Fruit fly (Drosophila melanogaster) whole organism, embryonic: ENCODE results near the gene Cyp4ac3.
A peak's percentile ranks its signal among the peaks of the same experiment; 100 is the strongest.

Experiments used
- Adf1 ChIP-seq: fragments of 200-800 bp; sonication (Bioruptor generic); IDR thresholded peaks from 2 replicates; pipeline ENCODE4 v1.3.6; 2022; ENCODE audit warnings: missing biosample characterization, missing genetic modification characterization
- Antp ChIP-seq: fragments of 200-800 bp; sonication (Bioruptor generic); optimal IDR thresholded peaks from 3 replicates; lab custom pipeline; 2016; ENCODE audit warnings: missing biosample characterization, missing genetic modification characterization
- CG10543 ChIP-seq: fragments of 200-800 bp; sonication (Bioruptor generic); optimal IDR thresholded peaks from 3 replicates; lab custom pipeline; 2017; ENCODE audit warnings: missing biosample characterization, mild to moderate bottlenecking, missing genetic modification characterization, moderate library complexity
- CG13894 ChIP-seq: fragments of 200-800 bp; sonication (Bioruptor generic); optimal IDR thresholded peaks from 3 replicates; lab custom pipeline; 2018; ENCODE audit warnings: missing biosample characterization, mild to moderate bottlenecking, missing genetic modification characterization, moderate library complexity
- CG14965 ChIP-seq: fragments of 200-800 bp; sonication (Bioruptor generic); optimal IDR thresholded peaks from 2 replicates; lab custom pipeline; 2016; ENCODE audit warnings: missing biosample characterization, missing genetic modification characterization, borderline replicate concordance
- CG1602 ChIP-seq: fragments of 200-800 bp; sonication (Bioruptor generic); optimal IDR thresholded peaks from 3 replicates; lab custom pipeline; 2016; ENCODE audit warnings: missing biosample characterization, missing genetic modification characterization
- CG16779 ChIP-seq: fragments of 200-800 bp; sonication (Bioruptor generic); IDR thresholded peaks from 2 replicates; pipeline ENCODE4 v1.3.6; 2022; ENCODE audit warnings: missing biosample characterization, missing genetic modification characterization
- CG17802 ChIP-seq: fragments of 200-800 bp; sonication (Bioruptor generic); optimal IDR thresholded peaks from 2 replicates; lab custom pipeline; 2018; ENCODE audit warnings: missing biosample characterization, mild to moderate bottlenecking, missing genetic modification characterization, moderate library complexity
- CG1792 ChIP-seq: fragments of 200-800 bp; sonication (Bioruptor generic); optimal IDR thresholded peaks from 2 replicates; lab custom pipeline; 2016; ENCODE audit warnings: missing biosample characterization, missing genetic modification characterization
- CG30431 ChIP-seq: fragments of 200-800 bp; sonication (Bioruptor generic); optimal IDR thresholded peaks from 2 replicates; lab custom pipeline; 2017; ENCODE audit warnings: missing biosample characterization, missing genetic modification characterization
- CG31441 ChIP-seq: fragments of 200-800 bp; sonication (Bioruptor generic); IDR thresholded peaks from 2 replicates; pipeline ENCODE4 v1.3.6; 2022; ENCODE audit warnings: missing biosample characterization, missing genetic modification characterization
- CG32532 ChIP-seq: fragments of 200-800 bp; sonication (Bioruptor generic); IDR thresholded peaks from 2 replicates; pipeline ENCODE4 v1.3.6; 2022; ENCODE audit warnings: missing biosample characterization, missing genetic modification characterization
- CG4424 ChIP-seq: fragments of 200-800 bp; sonication (Bioruptor generic); optimal IDR thresholded peaks from 3 replicates; lab custom pipeline; 2016; ENCODE audit warnings: missing biosample characterization, missing genetic modification characterization
- CG6654 ChIP-seq: fragments of 200-800 bp; sonication (Bioruptor generic); optimal IDR thresholded peaks from 2 replicates; lab custom pipeline; 2017; ENCODE audit warnings: missing biosample characterization, mild to moderate bottlenecking, missing genetic modification characterization
- CG7556 ChIP-seq: fragments of 200-800 bp; sonication (Bioruptor generic); optimal IDR thresholded peaks from 2 replicates; lab custom pipeline; 2017; ENCODE audit warnings: missing biosample characterization, mild to moderate bottlenecking, missing genetic modification characterization
- CG7928 ChIP-seq: fragments of 200-800 bp; sonication (Bioruptor generic); optimal IDR thresholded peaks from 2 replicates; lab custom pipeline; 2017; ENCODE audit warnings: missing biosample characterization, mild to moderate bottlenecking, missing genetic modification characterization
- CG9797 ChIP-seq: fragments of 200-800 bp; sonication (Bioruptor generic); optimal IDR thresholded peaks from 3 replicates; lab custom pipeline; 2018; ENCODE audit warnings: missing biosample characterization, mild to moderate bottlenecking, missing genetic modification characterization
- CG9932 ChIP-seq: fragments of 200-800 bp; sonication (Bioruptor generic); IDR thresholded peaks from 2 replicates; pipeline ENCODE4 v1.3.6; 2022; ENCODE audit warnings: missing biosample characterization, missing genetic modification characterization
- CHES-1-like ChIP-seq: fragments of 200-800 bp; sonication (Bioruptor generic); optimal IDR thresholded peaks from 2 replicates; lab custom pipeline; 2016; ENCODE audit warnings: missing biosample characterization, missing genetic modification characterization
- CTCF ChIP-seq: fragments of 200-800 bp; sonication (Bioruptor generic); optimal IDR thresholded peaks from 2 replicates; lab custom pipeline; 2017; ENCODE audit warnings: missing biosample characterization, mild to moderate bottlenecking, missing genetic modification characterization, moderate library complexity
- D19B ChIP-seq: fragments of 200-800 bp; sonication (Bioruptor generic); optimal IDR thresholded peaks from 2 replicates; lab custom pipeline; 2017; ENCODE audit warnings: missing biosample characterization, mild to moderate bottlenecking, missing genetic modification characterization
- Dad ChIP-seq: fragments of 200-800 bp; sonication (Bioruptor generic); optimal IDR thresholded peaks from 3 replicates; lab custom pipeline; 2016; ENCODE audit warnings: missing biosample characterization, missing genetic modification characterization
- Dip2 ChIP-seq: fragments of 200-800 bp; sonication (Bioruptor generic); IDR thresholded peaks from 2 replicates; pipeline ENCODE4 v1.3.6; 2022; ENCODE audit warnings: missing biosample characterization, missing genetic modification characterization
- Doc3 ChIP-seq: fragments of 200-800 bp; sonication (Bioruptor generic); IDR thresholded peaks from 3 replicates; pipeline ENCODE4 v1.3.6; 2022; ENCODE audit warnings: missing biosample characterization, missing genetic modification characterization; ENCODE audit not compliant: partially characterized antibody
- Fer2 ChIP-seq: fragments of 200-800 bp; sonication (Bioruptor generic); optimal IDR thresholded peaks from 2 replicates; lab custom pipeline; 2018; ENCODE audit warnings: missing biosample characterization, mild to moderate bottlenecking, missing genetic modification characterization, moderate library complexity
- Mrtf ChIP-seq: fragments of 200-800 bp; sonication (Bioruptor generic); IDR thresholded peaks from 3 replicates; pipeline ENCODE4 v1.3.6; 2022; ENCODE audit warnings: missing biosample characterization, missing genetic modification characterization
- Sin3A ChIP-seq: fragments of >200 bp; optimal IDR thresholded peaks from 2 replicates; lab custom pipeline; 2018
- Trl ChIP-seq, 3 experiments: fragments of >200 bp in 2 of 3; fragments of 200-800 bp in 1 of 3; sonication (Bioruptor generic) in 1 of 3; optimal IDR thresholded peaks; 2 replicates in 1 of 3; 3 replicates in 2 of 3; lab custom pipeline; 2016 to 2017; ENCODE audit warnings: missing biosample characterization in 1 of 3, missing genetic modification characterization in 1 of 3
- Xbp1 ChIP-seq: fragments of 200-800 bp; sonication (Bioruptor generic); optimal IDR thresholded peaks from 3 replicates; lab custom pipeline; 2016; ENCODE audit warnings: missing biosample characterization, mild to moderate bottlenecking, missing genetic modification characterization
- Xrp1 ChIP-seq: fragments of 200-800 bp; sonication (Bioruptor generic); IDR thresholded peaks from 2 replicates; pipeline ENCODE4 v1.3.6; 2022; ENCODE audit warnings: missing biosample characterization, missing genetic modification characterization
- ato ChIP-seq: fragments of 200-800 bp; sonication (Bioruptor generic); IDR thresholded peaks from 2 replicates; pipeline ENCODE4 v1.3.6; 2022; ENCODE audit warnings: missing biosample characterization, missing genetic modification characterization; ENCODE audit not compliant: partially characterized antibody
- chm ChIP-seq: fragments of 200-800 bp; sonication (Bioruptor generic); IDR thresholded peaks from 2 replicates; pipeline ENCODE4 v1.3.6; 2022; ENCODE audit warnings: missing biosample characterization, missing genetic modification characterization
- ci ChIP-seq: fragments of 200-800 bp; sonication (Bioruptor generic); IDR thresholded peaks from 3 replicates; pipeline ENCODE4 v1.3.6; 2022; ENCODE audit warnings: missing biosample characterization, missing genetic modification characterization
- corto ChIP-seq: fragments of 200-800 bp; sonication (Bioruptor generic); optimal IDR thresholded peaks from 2 replicates; lab custom pipeline; 2016; ENCODE audit warnings: missing biosample characterization, mild to moderate bottlenecking, missing genetic modification characterization, moderate library complexity
- croc ChIP-seq: fragments of 200-800 bp; sonication (Bioruptor generic); conservative IDR thresholded peaks from 3 replicates; pipeline ENCODE4 v1.3.6; 2022; ENCODE audit warnings: missing biosample characterization, missing genetic modification characterization
- danr ChIP-seq: fragments of 200-800 bp; sonication (Bioruptor generic); IDR thresholded peaks from 2 replicates; pipeline ENCODE4 v1.3.6; 2022; ENCODE audit warnings: missing biosample characterization, missing genetic modification characterization
- dmrt11E ChIP-seq: fragments of 200-800 bp; sonication (Bioruptor generic); optimal IDR thresholded peaks from 3 replicates; lab custom pipeline; 2018; ENCODE audit warnings: missing biosample characterization, mild to moderate bottlenecking, missing genetic modification characterization, moderate library complexity
- dysf ChIP-seq: fragments of 200-800 bp; sonication (Bioruptor generic); IDR thresholded peaks from 3 replicates; pipeline ENCODE4 v1.3.6; 2022; ENCODE audit warnings: missing biosample characterization, missing genetic modification characterization
- grn ChIP-seq: fragments of 200-800 bp; sonication (Bioruptor generic); optimal IDR thresholded peaks from 3 replicates; lab custom pipeline; 2017; ENCODE audit warnings: missing biosample characterization, missing genetic modification characterization
- hbn ChIP-seq: fragments of 200-800 bp; sonication (Bioruptor generic); IDR thresholded peaks from 2 replicates; pipeline ENCODE4 v1.3.6; 2022; ENCODE audit warnings: missing biosample characterization, missing genetic modification characterization; ENCODE audit not compliant: partially characterized antibody
- ind ChIP-seq: fragments of 200-800 bp; sonication (Bioruptor generic); optimal IDR thresholded peaks from 3 replicates; lab custom pipeline; 2016; ENCODE audit warnings: missing biosample characterization, missing genetic modification characterization
- inv ChIP-seq: fragments of 200-800 bp; sonication (Bioruptor generic); IDR thresholded peaks from 2 replicates; pipeline ENCODE4 v1.3.6; 2022; ENCODE audit warnings: missing biosample characterization, missing genetic modification characterization; ENCODE audit not compliant: partially characterized antibody
- lmd ChIP-seq: fragments of 200-800 bp; sonication (Bioruptor generic); IDR thresholded peaks from 2 replicates; pipeline ENCODE4 v1.3.6; 2022; ENCODE audit warnings: missing biosample characterization, missing genetic modification characterization
- pnt ChIP-seq: fragments of 200-800 bp; sonication (Bioruptor generic); optimal IDR thresholded peaks from 3 replicates; lab custom pipeline; 2016; ENCODE audit warnings: missing biosample characterization, missing genetic modification characterization
- psq ChIP-seq: fragments of 200-800 bp; sonication (Bioruptor generic); optimal IDR thresholded peaks from 2 replicates; lab custom pipeline; 2017; ENCODE audit warnings: missing biosample characterization, missing genetic modification characterization
- scrt ChIP-seq: fragments of 200-800 bp; sonication (Bioruptor generic); optimal IDR thresholded peaks from 2 replicates; lab custom pipeline; 2018; ENCODE audit warnings: missing biosample characterization, mild to moderate bottlenecking, missing genetic modification characterization, moderate library complexity
- seq ChIP-seq: fragments of 200-800 bp; sonication (Bioruptor generic); IDR thresholded peaks from 2 replicates; pipeline ENCODE4 v1.3.6; 2022; ENCODE audit warnings: missing biosample characterization, missing genetic modification characterization
- sima ChIP-seq: fragments of 200-800 bp; sonication (Bioruptor generic); optimal IDR thresholded peaks from 2 replicates; lab custom pipeline; 2016; ENCODE audit warnings: missing biosample characterization, missing genetic modification characterization
- tgo ChIP-seq: fragments of 200-800 bp; sonication (Bioruptor generic); IDR thresholded peaks from 3 replicates; pipeline ENCODE4 v1.3.6; 2022; ENCODE audit warnings: missing biosample characterization, missing genetic modification characterization
- trh ChIP-seq: fragments of 200-800 bp; sonication (Bioruptor generic); optimal IDR thresholded peaks from 2 replicates; lab custom pipeline; 2016; ENCODE audit warnings: missing biosample characterization, missing genetic modification characterization
- zfh1 ChIP-seq: fragments of 200-800 bp; sonication (Bioruptor generic); IDR thresholded peaks from 3 replicates; pipeline ENCODE4 v1.3.6; 2022; ENCODE audit warnings: missing biosample characterization, missing genetic modification characterization

Gene Cyp4ac3

dm6 chr2L:5298978-5299627, 30.8 kb downstream of the Cyp4ac3 start (continued):
- no peak for TF ChIP-seq sima (GFP tag; lab: Kevin White, UChicago)
- TF ChIP-seq CG13894 (tag; lab: Kevin White, UChicago), result no peak
- peak; percentile 83 for TF ChIP-seq CG4424
- TF ChIP-seq dmrt11E, result peak; percentile 79
- TF ChIP-seq zfh1, result peak; percentile 77
- TF ChIP-seq Xrp1 (GFP tag; lab: Robert Waterston, UW), result peak; percentile 85
- peak; percentile 56 for TF ChIP-seq CG6654 (GFP tag; lab: Kevin White, UChicago)
- TF ChIP-seq CG31441 (GFP tag; lab: Robert Waterston, UW), result peak; percentile 90
- peak; percentile 76 for TF ChIP-seq dysf (GFP tag; lab: Robert Waterston, UW)
- peak; percentile 55 for TF ChIP-seq psq (GFP tag; lab: Kevin White, UChicago)
- TF ChIP-seq ato (GFP tag; lab: Robert Waterston, UW), result no peak
- TF ChIP-seq hbn (GFP tag; lab: Robert Waterston, UW), result no peak
- peak; percentile 78 for TF ChIP-seq CG10543 (GFP tag; lab: Kevin White, UChicago)
- TF ChIP-seq Antp (GFP tag; lab: Kevin White, UChicago), result peak; percentile 24
- peak; percentile 40 for TF ChIP-seq pnt (GFP tag; lab: Kevin White, UChicago)
- TF ChIP-seq CG32532 (GFP tag; lab: Robert Waterston, UW), result peak; percentile 69
- no peak; the same call in 2 of the 3 replicates for TF ChIP-seq Mrtf (GFP tag; lab: Robert Waterston, UW)
- TF ChIP-seq grn, result no peak
- TF ChIP-seq danr, result peak; percentile 71; the same call in 1 of the 2 replicates
- TF ChIP-seq CG30431 (GFP tag; lab: Kevin White, UChicago), result peak; percentile 50
- TF ChIP-seq inv (GFP tag; lab: Robert Waterston, UW), result no peak
- TF ChIP-seq Xbp1 (GFP tag; lab: Kevin White, UChicago), result peak; percentile 76
- no peak for TF ChIP-seq CG1792 (GFP tag; lab: Kevin White, UChicago)
- no peak for TF ChIP-seq Dad
- peak; percentile 38 for TF ChIP-seq CG17802
- TF ChIP-seq Sin3A (lab: Kevin White, UChicago), result no peak
- TF ChIP-seq Adf1 (GFP tag; lab: Robert Waterston, UW), result no peak
- TF ChIP-seq Dip2, result no peak
- peak; percentile 53 for TF ChIP-seq corto (GFP tag; lab: Kevin White, UChicago)
- TF ChIP-seq CG16779 (GFP tag; lab: Robert Waterston, UW), result no peak
- peak; percentile 3 for TF ChIP-seq D19B (GFP tag; lab: Kevin White, UChicago)
- no peak for TF ChIP-seq CG14965 (GFP tag; lab: Kevin White, UChicago)
- TF ChIP-seq croc (GFP tag; lab: Robert Waterston, UW), result peak; percentile 74
- peak; percentile 43 for TF ChIP-seq CTCF
- no peak for TF ChIP-seq CG9797 (GFP tag; lab: Kevin White, UChicago)
- TF ChIP-seq seq (GFP tag; lab: Robert Waterston, UW), result peak; percentile 87
- TF ChIP-seq CG9932 (GFP tag; lab: Robert Waterston, UW), result peak; percentile 66
- TF ChIP-seq CG7556, result peak; percentile 84
- TF ChIP-seq CG7928 (GFP tag; lab: Kevin White, UChicago), result peak; percentile 35
- TF ChIP-seq chm (GFP tag; lab: Robert Waterston, UW), result peak; percentile 78
- peak; percentile 82 for TF ChIP-seq CG1602 (GFP tag; lab: Kevin White, UChicago)
- peak; percentile 60 for TF ChIP-seq scrt
- TF ChIP-seq Trl (optimal IDR thresholded peaks at IDR 0.05; lab: Kevin White, UChicago), result no peak
- TF ChIP-seq Trl (GFP tag; optimal IDR thresholded peaks at IDR 0.05; lab: Kevin White, UChicago), result no peak
- peak; percentile 71 for TF ChIP-seq tgo
- peak; percentile 22 for TF ChIP-seq CHES-1-like
- TF ChIP-seq ci (GFP tag; lab: Robert Waterston, UW), result peak; percentile 93
- TF ChIP-seq ind (GFP tag; lab: Kevin White, UChicago), result peak; percentile 75
- peak; percentile 79 for TF ChIP-seq lmd (GFP tag; lab: Robert Waterston, UW)
- TF ChIP-seq trh (GFP tag; lab: Kevin White, UChicago), result peak; percentile 18
- TF ChIP-seq Doc3 (GFP tag; lab: Robert Waterston, UW), result no peak
- no peak for TF ChIP-seq Fer2 (tag; lab: Kevin White, UChicago)
